Worm (Caenorhabditis elegans): ENCODE measurements around the gene Y44A6B.3.

DNA sequence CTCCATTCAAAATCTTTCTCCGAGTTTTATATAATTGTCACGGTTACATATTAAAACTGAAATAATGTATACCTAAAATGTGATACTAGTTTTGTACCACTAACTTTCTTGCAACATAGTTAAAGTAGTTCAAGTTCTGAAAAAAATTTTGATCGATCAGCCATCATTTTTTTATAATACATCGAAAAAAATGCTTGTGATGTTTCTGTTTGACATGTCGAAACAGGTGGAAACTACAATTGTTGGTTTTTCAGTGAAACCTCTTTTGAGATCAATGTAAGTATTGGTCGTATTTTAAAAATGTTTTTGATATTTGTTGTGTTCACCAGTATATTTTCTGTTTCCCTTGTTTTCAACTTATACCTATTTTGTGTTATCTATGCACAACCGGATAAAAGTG lies 1.1 kb upstream of the Y44A6B.3 start, which contains the start of gene srxa-14:
- TF ChIP-seq tab-1 (GFP tag; IDR thresholded peaks at IDR 0.05), result no peak
- TF ChIP-seq ref-1 (GFP tag; conservative IDR thresholded peaks at IDR 0.05), result no peak
- no peak for TF ChIP-seq T22C8.4 (GFP tag; IDR thresholded peaks at IDR 0.05)
